Worm (Caenorhabditis elegans) whole organism, midembryonic: ENCODE data around the gene T22F3.10.

Experiments used
- T22C8.4 ChIP-seq: fragments of 200-800 bp; sonication (Bioruptor generic); IDR thresholded peaks from 2 replicates; pipeline ENCODE4 v1.3.6; 2022; ENCODE audit warnings: missing genetic modification characterization, missing compliant biosample characterization
- cog-1 ChIP-seq: sonication (generic microtip); optimal IDR thresholded peaks from 2 replicates; lab custom pipeline; 2016; ENCODE audit warnings: missing genetic modification characterization, missing compliant biosample characterization
- flt-1 ChIP-seq: fragments of 200-800 bp; sonication (Bioruptor generic); IDR thresholded peaks from 2 replicates; pipeline ENCODE4 v1.3.6; 2022; ENCODE audit warnings: missing genetic modification characterization, missing compliant biosample characterization
- med-1 ChIP-seq: sonication (generic microtip); optimal IDR thresholded peaks from 2 replicates; lab custom pipeline; 2017; ENCODE audit warnings: missing genetic modification characterization, mild to moderate bottlenecking, missing compliant biosample characterization, antibody characterized with exemption, missing genetic modification reagents; ENCODE audit not compliant: insufficient read depth
- ref-1 ChIP-seq: fragments of 200-800 bp; sonication (Bioruptor generic); conservative IDR thresholded peaks from 2 replicates; pipeline ENCODE4 v1.3.6; 2022; ENCODE audit warnings: missing genetic modification reagents, missing genetic modification characterization, missing compliant biosample characterization
- tab-1 ChIP-seq: fragments of 200-800 bp; sonication (Bioruptor generic); IDR thresholded peaks from 2 replicates; pipeline ENCODE4 v1.3.6; 2022; ENCODE audit warnings: missing genetic modification characterization, missing compliant biosample characterization
- ztf-23 ChIP-seq: fragments of 200-800 bp; sonication (Bioruptor generic); IDR thresholded peaks from 2 replicates; pipeline ENCODE4 v1.3.6; 2022; ENCODE audit warnings: missing genetic modification reagents, missing genetic modification characterization, missing compliant biosample characterization

DNA sequence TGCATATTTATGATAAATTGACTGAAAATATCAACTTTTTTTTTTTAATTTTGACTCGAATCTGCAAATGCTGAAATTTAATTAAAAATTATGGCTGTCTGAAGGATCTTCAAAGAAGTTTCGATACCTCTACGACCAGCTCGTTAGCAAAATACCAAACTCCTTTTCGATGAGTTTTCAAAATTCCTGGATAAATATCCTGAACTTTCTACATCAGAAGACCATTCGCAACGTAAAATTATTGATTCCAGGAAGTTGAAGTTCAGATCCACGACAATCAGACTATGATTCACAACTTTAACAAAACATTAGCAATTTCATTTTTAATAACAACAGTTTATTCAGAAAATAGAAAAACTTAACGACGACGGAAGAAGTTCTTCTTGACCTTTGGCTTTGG lies 26.5 kb downstream of the T22F3.10 start:
- TF ChIP-seq flt-1 (GFP tag; lab: Robert Waterston, UW) (no peak), ztf-23 (GFP tag; lab: Robert Waterston, UW) (no peak), med-1 (GFP tag; lab: Kevin White, UChicago) (no peak), tab-1 (GFP tag; lab: Robert Waterston, UW) (no peak), T22C8.4 (GFP tag; lab: Robert Waterston, UW) (no peak), cog-1 (tag; lab: Kevin White, UChicago) (no peak), ref-1 (GFP tag; lab: Robert Waterston, UW) (no peak)
